Worm (Caenorhabditis elegans): ENCODE measurements around the gene srh-247.

The srh-247 gene

DNA sequence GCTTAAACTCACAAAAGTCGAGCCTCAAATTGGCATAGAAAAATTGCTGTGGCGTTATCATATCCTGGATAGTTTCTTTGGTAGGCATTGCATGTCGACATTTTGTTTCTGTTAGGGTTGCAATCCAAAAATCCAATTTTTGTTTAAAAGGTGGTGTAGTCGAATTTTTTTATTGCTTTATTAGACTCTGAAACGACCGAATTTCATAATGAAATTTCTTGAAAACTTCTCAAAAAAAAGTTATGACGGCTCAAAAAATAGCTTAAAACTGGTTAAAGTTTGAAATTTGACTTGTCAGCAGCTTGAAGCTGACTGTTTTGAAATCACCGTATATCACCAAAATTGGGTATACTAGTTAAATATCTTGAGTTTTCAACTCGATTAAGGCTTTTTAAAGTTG, 7.4 kb upstream of the srh-247 start, which contains the start of gene srw-143:
TSS of gene srw-143 (minus strand) at position 101 of the 400 bp plus-strand sequence.
- TF ChIP-seq nhr-42 (GFP tag; IDR thresholded peaks at IDR 0.05) (no peak), saeg-2 (GFP tag; IDR thresholded peaks at IDR 0.05) (no peak), F44E2.7 (GFP tag; IDR thresholded peaks at IDR 0.05) (no peak), snpc-4 (tag; optimal IDR thresholded peaks at IDR 0.05) (no peak), mdl-1 (tag; optimal IDR thresholded peaks at IDR 0.05) (no peak), daf-12 (tag; optimal IDR thresholded peaks at IDR 0.05) (no peak), mes-2 (tag; optimal IDR thresholded peaks at IDR 0.05; ENCODE audit: poor library complexity, severe bottlenecking) (no peak)

DNA sequence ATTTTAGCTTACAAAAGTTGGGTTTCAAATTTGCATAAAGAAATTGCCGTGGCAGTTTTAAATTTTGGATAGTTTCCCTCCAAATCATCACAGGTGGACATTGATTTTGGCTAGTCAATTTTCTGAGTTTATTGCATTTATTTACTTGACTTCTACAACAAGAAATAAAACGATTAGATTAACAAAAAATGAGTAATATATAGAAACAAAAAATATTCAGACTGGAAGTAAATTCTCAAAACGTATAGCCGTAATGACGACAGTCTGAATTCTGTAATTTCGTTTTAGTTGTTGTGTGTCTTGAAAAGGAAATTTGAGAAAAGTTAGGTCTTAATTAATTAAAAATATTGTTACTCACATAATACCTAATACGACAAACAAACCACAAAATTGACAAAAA, 4.5 kb upstream of the srh-247 start, which contains the start of gene srw-141:
TSS of gene srw-141 (minus strand) at position 101 of the 400 bp plus-strand sequence.
- no peak for TF ChIP-seq nhr-42 (GFP tag; IDR thresholded peaks at IDR 0.05)
- TF ChIP-seq pqm-1 (tag; optimal IDR thresholded peaks at IDR 0.05) = no peak
- no peak for TF ChIP-seq D1046.2 (GFP tag; IDR thresholded peaks at IDR 0.05)
- TF ChIP-seq zip-2 (tag; optimal IDR thresholded peaks at IDR 0.05) = no peak
- TF ChIP-seq nhr-77 (tag; optimal IDR thresholded peaks at IDR 0.05) = no peak
- TF ChIP-seq F49E8.2 (tag; optimal IDR thresholded peaks at IDR 0.05; ENCODE audit: borderline replicate concordance) = no peak
- TF ChIP-seq nhr-25 (tag; optimal IDR thresholded peaks at IDR 0.05; ENCODE audit: borderline replicate concordance, insufficient read depth) = no peak
- no peak for TF ChIP-seq duxl-1 (tag; optimal IDR thresholded peaks at IDR 0.05; ENCODE audit: poor library complexity)
- TF ChIP-seq zip-11 (GFP tag; IDR thresholded peaks at IDR 0.05) = no peak
- TF ChIP-seq spr-3 (GFP tag; optimal IDR thresholded peaks at IDR 0.05) = no peak
- TF ChIP-seq spr-1 (tag; optimal IDR thresholded peaks at IDR 0.05) = no peak
- TF ChIP-seq arid-1 (GFP tag; conservative IDR thresholded peaks at IDR 0.05) = no peak
- TF ChIP-seq tra-1 (GFP tag; IDR thresholded peaks at IDR 0.05) = no peak
- TF ChIP-seq nhr-111 (GFP tag; optimal IDR thresholded peaks at IDR 0.05) = no peak

DNA sequence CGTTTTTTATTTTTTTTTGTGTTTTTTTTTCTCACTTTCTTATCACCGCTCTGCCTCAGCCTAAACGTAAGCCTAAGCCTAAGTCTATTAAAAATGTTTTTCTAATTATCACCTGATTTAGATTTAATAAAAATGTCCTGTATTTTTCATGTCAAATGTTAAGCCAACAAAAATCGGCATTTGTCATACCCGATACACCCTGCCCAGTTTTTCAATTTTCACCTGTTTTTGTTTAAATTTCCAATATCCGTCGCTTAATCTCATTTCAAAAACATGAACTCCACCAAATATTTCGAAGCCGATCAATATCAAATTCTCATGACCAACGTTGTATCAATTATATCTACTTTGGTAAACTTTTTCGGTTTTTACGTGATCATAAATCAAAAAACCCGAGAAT, 2.7 kb downstream of the srh-247 start, which contains the start of gene C31B8.1:
TSS of gene C31B8.1 (plus strand) at position 301 of the 400 bp plus-strand sequence.
- TF ChIP-seq ceh-28 (tag; optimal IDR thresholded peaks at IDR 0.05) = no peak
- no peak for TF ChIP-seq snpc-1.2 (GFP tag; IDR thresholded peaks at IDR 0.05)
- TF ChIP-seq aha-1 (tag) = no peak
- no peak for TF ChIP-seq mxl-3 (GFP tag; optimal IDR thresholded peaks at IDR 0.05)
- TF ChIP-seq nhr-77 (tag; optimal IDR thresholded peaks at IDR 0.05) = no peak
- TF ChIP-seq lim-7 (GFP tag; IDR thresholded peaks at IDR 0.05) = no peak
- TF ChIP-seq lir-3 (tag; optimal IDR thresholded peaks at IDR 0.05) = no peak
- no peak for TF ChIP-seq F44E2.7 (GFP tag; IDR thresholded peaks at IDR 0.05)
- TF ChIP-seq lsy-2 (tag; optimal IDR thresholded peaks at IDR 0.05) = no peak
- no peak for TF ChIP-seq skn-1 (tag; optimal IDR thresholded peaks at IDR 0.05)
- no peak for TF ChIP-seq hlh-30 (tag; optimal IDR thresholded peaks at IDR 0.05; ENCODE audit: insufficient read depth)
- no peak for TF ChIP-seq egl-27 (tag; optimal IDR thresholded peaks at IDR 0.05)
- TF ChIP-seq nhr-28 (tag; optimal IDR thresholded peaks at IDR 0.05) = no peak
- TF ChIP-seq gei-8 (GFP tag; optimal IDR thresholded peaks at IDR 0.05) = no peak
- no peak for TF ChIP-seq dmd-9 (GFP tag; IDR thresholded peaks at IDR 0.05)

DNA sequence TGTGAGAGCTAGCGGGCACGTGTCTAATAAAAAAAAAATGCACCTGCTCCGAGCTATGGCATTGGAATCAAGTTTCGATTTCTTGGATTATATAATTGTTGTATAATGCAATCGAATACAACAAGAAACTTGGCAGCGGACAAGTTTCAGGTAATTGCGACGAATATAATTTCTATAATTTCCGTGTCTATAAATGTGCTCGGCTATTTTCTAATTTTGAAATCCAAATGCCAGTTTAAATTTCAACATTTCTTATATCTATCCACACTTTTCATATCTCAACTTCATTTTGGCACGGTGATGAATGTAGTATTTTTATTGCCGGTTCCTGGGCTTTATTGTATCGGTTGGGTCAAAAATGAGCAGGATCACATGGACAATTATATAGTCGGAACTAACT, 4.2 kb downstream of the srh-247 start, which contains the start of gene C31B8.16:
TSS of gene C31B8.16 (plus strand) at position 301 of the 400 bp plus-strand sequence.
- TF ChIP-seq zfp-3 (GFP tag; conservative IDR thresholded peaks at IDR 0.05) (no peak), hif-1 (tag; optimal IDR thresholded peaks at IDR 0.05) (no peak), snpc-4 (tag; optimal IDR thresholded peaks at IDR 0.05) (no peak), lin-1 (GFP tag; IDR thresholded peaks at IDR 0.05) (no peak), nhr-77 (tag; optimal IDR thresholded peaks at IDR 0.05) (no peak), ceh-20 (GFP tag; IDR thresholded peaks at IDR 0.05) (no peak), daf-16 (GFP tag; optimal IDR thresholded peaks at IDR 0.05) (no peak), daf-16 (tag; optimal IDR thresholded peaks at IDR 0.05) (no peak), Y105C5A.15 (GFP tag; IDR thresholded peaks at IDR 0.05) (no peak), dmd-8 (GFP tag; IDR thresholded peaks at IDR 0.05) (no peak), T26A8.4 (GFP tag; IDR thresholded peaks at IDR 0.05) (no peak), spr-3 (GFP tag; optimal IDR thresholded peaks at IDR 0.05) (no peak), php-3 (GFP tag; IDR thresholded peaks at IDR 0.05) (no peak), madf-9 (GFP tag; conservative IDR thresholded peaks at IDR 0.05) (no peak)
